Fruit fly (Drosophila melanogaster) whole organism, wandering third instar larva: ENCODE results near the gene Syx5.

Experiments
- Hr78 ChIP-seq: fragments of >200 bp; optimal IDR thresholded peaks from 2 replicates; lab custom pipeline; 2017; ENCODE audit warnings: missing biosample characterization, missing genetic modification characterization
- lola ChIP-seq: fragments of >200 bp; optimal IDR thresholded peaks from 2 replicates; lab custom pipeline; 2017; ENCODE audit warnings: missing biosample characterization, missing genetic modification characterization

dm6 chr2L:16342224-16342623 lies 35.1 kb downstream of the Syx5 start, which contains the start of gene CG44405:
- TF ChIP-seq Hr78 (no peak), lola (GFP tag; lab: Kevin White, UChicago) (no peak)
